Fruit fly (Drosophila melanogaster) whole organism, embryonic: Measurements from ENCODE around the gene CG13144.

Experiments used
- Asciz ChIP-seq: fragments of 200-800 bp; sonication (Bioruptor generic); optimal IDR thresholded peaks from 2 replicates; lab custom pipeline; 2017; ENCODE audit warnings: missing biosample characterization, mild to moderate bottlenecking, missing genetic modification characterization, missing genetic modification reagents
- Awh ChIP-seq: fragments of 200-800 bp; sonication (Bioruptor generic); IDR thresholded peaks from 2 replicates; pipeline ENCODE4, ENCODE4 v1.3.6; 2022; ENCODE audit warnings: missing biosample characterization, missing genetic modification characterization
- BtbVII ChIP-seq: fragments of 200-800 bp; sonication (Bioruptor generic); optimal IDR thresholded peaks from 3 replicates; lab custom pipeline; 2017; ENCODE audit warnings: missing biosample characterization, mild to moderate bottlenecking, missing genetic modification characterization
- CG11456 ChIP-seq: fragments of 200-800 bp; sonication (Bioruptor generic); IDR thresholded peaks from 3 replicates; pipeline ENCODE4 v1.3.6; 2022; ENCODE audit warnings: missing biosample characterization, missing genetic modification characterization
- CG14441 ChIP-seq: fragments of 200-800 bp; sonication (Bioruptor generic); IDR thresholded peaks from 2 replicates; pipeline ENCODE4 v1.3.6; 2022; ENCODE audit warnings: missing biosample characterization, missing genetic modification characterization
- CG15514 ChIP-seq: fragments of 200-800 bp; sonication (Bioruptor generic); optimal IDR thresholded peaks from 3 replicates; lab custom pipeline; 2017; ENCODE audit warnings: missing biosample characterization, missing genetic modification characterization, mild to moderate bottlenecking, moderate library complexity, missing genetic modification reagents
- CG18476 ChIP-seq: fragments of 200-800 bp; sonication (Bioruptor generic); optimal IDR thresholded peaks from 2 replicates; lab custom pipeline; 2016; ENCODE audit warnings: missing biosample characterization, mild to moderate bottlenecking, missing genetic modification characterization
- CG33213 ChIP-seq: fragments of 200-800 bp; sonication (Bioruptor generic); optimal IDR thresholded peaks from 3 replicates; lab custom pipeline; 2016; ENCODE audit warnings: missing biosample characterization, missing genetic modification characterization
- CG34376 ChIP-seq: fragments of 200-800 bp; sonication (Bioruptor generic); optimal IDR thresholded peaks from 2 replicates; lab custom pipeline; 2018; ENCODE audit warnings: missing biosample characterization, mild to moderate bottlenecking, missing genetic modification characterization
- CG4360 ChIP-seq: fragments of 200-800 bp; sonication (Bioruptor generic); IDR thresholded peaks from 2 replicates; pipeline ENCODE4 v1.3.6; 2022; ENCODE audit warnings: missing biosample characterization, missing genetic modification characterization
- CG9797 ChIP-seq: fragments of 200-800 bp; sonication (Bioruptor generic); optimal IDR thresholded peaks from 3 replicates; lab custom pipeline; 2018; ENCODE audit warnings: missing biosample characterization, mild to moderate bottlenecking, missing genetic modification characterization
- Hey ChIP-seq: fragments of 200-800 bp; sonication (Bioruptor generic); optimal IDR thresholded peaks from 3 replicates; lab custom pipeline; 2018; ENCODE audit warnings: missing biosample characterization, mild to moderate bottlenecking, missing genetic modification characterization
- Hr3 ChIP-seq: fragments of 200-800 bp; sonication (Bioruptor generic); optimal IDR thresholded peaks from 3 replicates; lab custom pipeline; 2016; ENCODE audit warnings: missing biosample characterization, missing genetic modification characterization
- Hr39 ChIP-seq: fragments of >200 bp; optimal IDR thresholded peaks from 2 replicates; lab custom pipeline; 2017
- Kr ChIP-seq: fragments of 200-800 bp; sonication (Bioruptor generic); optimal IDR thresholded peaks from 2 replicates; lab custom pipeline; 2017; ENCODE audit warnings: missing biosample characterization, mild to moderate bottlenecking, missing genetic modification characterization
- MBD-R2 ChIP-seq: fragments of 200-800 bp; sonication (Bioruptor generic); IDR thresholded peaks from 2 replicates; pipeline ENCODE4 v1.3.6; 2022; ENCODE audit warnings: missing biosample characterization, missing genetic modification characterization
- NC2α ChIP-seq: fragments of 200-800 bp; sonication (Bioruptor generic); optimal IDR thresholded peaks from 2 replicates; lab custom pipeline; 2016; ENCODE audit warnings: missing biosample characterization, missing genetic modification characterization
- Optix ChIP-seq: fragments of 200-800 bp; sonication (Bioruptor generic); IDR thresholded peaks from 3 replicates; pipeline ENCODE4 v1.3.6; 2022; ENCODE audit warnings: missing biosample characterization, missing genetic modification characterization
- PHDP ChIP-seq: fragments of 200-800 bp; sonication (Bioruptor generic); optimal IDR thresholded peaks from 3 replicates; lab custom pipeline; 2018; ENCODE audit warnings: missing biosample characterization, mild to moderate bottlenecking, missing genetic modification characterization, moderate library complexity
- Pdp1 ChIP-seq, 2 experiments: fragments of 200-800 bp; sonication (Bioruptor generic); optimal IDR thresholded peaks; 3 replicates each; lab custom pipeline; 2016; ENCODE audit warnings: missing biosample characterization in 2 of 2, missing genetic modification characterization in 2 of 2, mild to moderate bottlenecking in 1 of 2, moderate library complexity in 1 of 2
- Rfx ChIP-seq: fragments of 200-800 bp; sonication (Bioruptor generic); IDR thresholded peaks from 2 replicates; pipeline ENCODE4 v1.3.6; 2022; ENCODE audit warnings: missing biosample characterization, missing genetic modification characterization
- Sry-δ ChIP-seq: fragments of 200-800 bp; sonication (Bioruptor generic); optimal IDR thresholded peaks from 2 replicates; lab custom pipeline; 2016; ENCODE audit warnings: missing biosample characterization, missing genetic modification characterization
- ara ChIP-seq: fragments of 200-800 bp; sonication (Bioruptor generic); IDR thresholded peaks from 2 replicates; pipeline ENCODE4 v1.3.6; 2022; ENCODE audit warnings: missing biosample characterization, missing genetic modification characterization
- bcd ChIP-seq: fragments of 200-800 bp; sonication (Bioruptor generic); optimal IDR thresholded peaks from 2 replicates; lab custom pipeline; 2017; ENCODE audit warnings: missing biosample characterization, mild to moderate bottlenecking, missing genetic modification characterization
- cg ChIP-seq: fragments of 200-800 bp; sonication (Bioruptor generic); optimal IDR thresholded peaks from 3 replicates; lab custom pipeline; 2019; ENCODE audit warnings: missing biosample characterization, mild to moderate bottlenecking, missing genetic modification characterization, moderate library complexity
- ci ChIP-seq: fragments of 200-800 bp; sonication (Bioruptor generic); IDR thresholded peaks from 3 replicates; pipeline ENCODE4 v1.3.6; 2022; ENCODE audit warnings: missing biosample characterization, missing genetic modification characterization
- corto ChIP-seq: fragments of 200-800 bp; sonication (Bioruptor generic); optimal IDR thresholded peaks from 2 replicates; lab custom pipeline; 2016; ENCODE audit warnings: missing biosample characterization, mild to moderate bottlenecking, missing genetic modification characterization, moderate library complexity
- dmrt11E ChIP-seq: fragments of 200-800 bp; sonication (Bioruptor generic); optimal IDR thresholded peaks from 3 replicates; lab custom pipeline; 2018; ENCODE audit warnings: missing biosample characterization, mild to moderate bottlenecking, missing genetic modification characterization, moderate library complexity
- ind ChIP-seq: fragments of 200-800 bp; sonication (Bioruptor generic); optimal IDR thresholded peaks from 3 replicates; lab custom pipeline; 2016; ENCODE audit warnings: missing biosample characterization, missing genetic modification characterization
- pan ChIP-seq, 4 experiments: fragments of >200 bp in 3 of 4; fragments of 200-800 bp in 1 of 4; sonication (Bioruptor generic) in 1 of 4; optimal IDR thresholded peaks in 3 of 4; IDR thresholded peaks in 1 of 4; 2 replicates each; pipeline versions ENCODE4 v1.3.6 to Lab custom; 2017 to 2022; ENCODE audit warnings: missing biosample characterization in 2 of 4, missing genetic modification characterization in 2 of 4, mixed read lengths in 1 of 4
- peb ChIP-seq: fragments of 200-800 bp; sonication (Bioruptor generic); IDR thresholded peaks from 2 replicates; pipeline ENCODE4 v1.3.6; 2022; ENCODE audit warnings: missing biosample characterization, missing genetic modification characterization
- rib ChIP-seq: fragments of 200-800 bp; sonication (Bioruptor generic); IDR thresholded peaks from 2 replicates; pipeline ENCODE4 v1.3.6; 2022; ENCODE audit warnings: missing biosample characterization, missing genetic modification characterization
- sc ChIP-seq, 3 experiments: fragments of >200 bp in 2 of 3; fragments of 200-800 bp in 1 of 3; sonication (Bioruptor generic) in 1 of 3; optimal IDR thresholded peaks; 2 replicates in 2 of 3; 3 replicates in 1 of 3; lab custom pipeline; 2017; ENCODE audit warnings: mild to moderate bottlenecking in 1 of 3, missing biosample characterization in 1 of 3, missing genetic modification characterization in 1 of 3, missing genetic modification reagents in 1 of 3
- schlank ChIP-seq: fragments of 200-800 bp; sonication (Bioruptor generic); optimal IDR thresholded peaks from 2 replicates; lab custom pipeline; 2018; ENCODE audit warnings: missing biosample characterization, mild to moderate bottlenecking, missing genetic modification characterization
- sens ChIP-seq: fragments of 200-800 bp; sonication (Bioruptor generic); peaks from one replicate; lab custom pipeline; 2016; ENCODE audit warnings: missing biosample characterization, missing genetic modification characterization
- so ChIP-seq: fragments of 200-800 bp; sonication (Bioruptor generic); IDR thresholded peaks from 3 replicates; pipeline ENCODE4 v1.3.6; 2022; ENCODE audit warnings: missing biosample characterization, missing genetic modification characterization
- sug ChIP-seq: fragments of 200-800 bp; optimal IDR thresholded peaks from 2 replicates; lab custom pipeline; 2019; ENCODE audit warnings: missing biosample characterization, mild to moderate bottlenecking, missing genetic modification characterization, moderate library complexity
- tna ChIP-seq: fragments of 200-800 bp; sonication (Bioruptor generic); IDR thresholded peaks from 2 replicates; pipeline ENCODE4 v1.3.6; 2022; ENCODE audit warnings: missing biosample characterization, missing genetic modification characterization; ENCODE audit not compliant: partially characterized antibody
- trh ChIP-seq: fragments of 200-800 bp; sonication (Bioruptor generic); optimal IDR thresholded peaks from 2 replicates; lab custom pipeline; 2016; ENCODE audit warnings: missing biosample characterization, missing genetic modification characterization
- unpg ChIP-seq: fragments of 200-800 bp; sonication (Bioruptor generic); optimal IDR thresholded peaks from 3 replicates; lab custom pipeline; 2018; ENCODE audit warnings: missing biosample characterization, mild to moderate bottlenecking, missing genetic modification characterization, moderate library complexity
- vvl ChIP-seq: fragments of 200-800 bp; sonication (Bioruptor generic); IDR thresholded peaks from 2 replicates; pipeline ENCODE4 v1.3.6; 2022; ENCODE audit warnings: missing biosample characterization, missing genetic modification characterization
- zf30C ChIP-seq: fragments of 200-800 bp; sonication (Bioruptor generic); optimal IDR thresholded peaks from 3 replicates; lab custom pipeline; 2018; ENCODE audit warnings: missing biosample characterization, mild to moderate bottlenecking, missing genetic modification characterization

The CG13144 gene

dm6 chr2L:10497106-10497800 lies 6.0 kb upstream of the CG13144 start (continued):
- TF ChIP-seq BtbVII (GFP tag; lab: Kevin White, UChicago) (no peak), CG9797 (GFP tag; lab: Kevin White, UChicago) (no peak), Hr3 (GFP tag; lab: Kevin White, UChicago) (no peak), trh (no peak), sc (optimal IDR thresholded peaks at IDR 0.05; lab: Kevin White, UChicago) (no peak), sc (GFP tag; optimal IDR thresholded peaks at IDR 0.05; lab: Kevin White, UChicago) (peak; percentile 32), bcd (GFP tag; lab: Kevin White, UChicago) (no peak), corto (GFP tag; lab: Kevin White, UChicago) (no peak), CG15514 (no peak), PHDP (tag; lab: Kevin White, UChicago) (peak; percentile 57), Sry-δ (GFP tag; lab: Kevin White, UChicago) (no peak), unpg (no peak), CG14441 (GFP tag; lab: Robert Waterston, UW) (no peak), NC2α (GFP tag; lab: Kevin White, UChicago) (no peak), CG33213 (GFP tag; lab: Kevin White, UChicago) (peak; percentile 1), dmrt11E (tag; lab: Kevin White, UChicago) (peak; percentile 53), zf30C (GFP tag; lab: Kevin White, UChicago) (no peak), Pdp1 (GFP tag; optimal IDR thresholded peaks at IDR 0.05; lab: Kevin White, UChicago) (peak in 1 of 2 experiments; percentile 18), ara (GFP tag; lab: Robert Waterston, UW) (no peak), pan (optimal IDR thresholded peaks at IDR 0.05; lab: Kevin White, UChicago) (no peak), pan (GFP tag; optimal IDR thresholded peaks at IDR 0.05 in 1 of 2, IDR thresholded peaks at IDR 0.05 in 1 of 2) (no peak), cg (no peak)

DNA sequence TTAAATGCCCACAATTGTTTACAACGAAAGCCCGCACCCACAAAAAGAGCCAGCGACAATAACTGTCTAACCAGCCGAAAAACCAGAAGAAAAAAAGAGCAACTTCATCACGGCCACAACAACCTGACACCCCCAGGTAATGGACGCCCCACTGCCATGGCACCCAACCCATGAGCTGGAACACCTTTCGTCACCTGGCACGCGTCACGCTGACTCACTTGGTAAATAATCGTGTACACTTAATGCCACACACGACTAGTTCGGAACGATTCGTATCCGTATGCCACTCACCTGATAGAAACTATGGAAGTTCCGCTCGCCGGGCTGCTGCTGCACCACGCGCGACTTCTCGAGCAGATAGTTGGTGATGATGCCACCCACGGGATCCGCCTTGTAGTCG lies 5.1 kb upstream of the CG13144 start:
- 0 out of 2 replicates have a peak, but pooled peaks have one; percentile 11 for TF ChIP-seq peb (GFP tag; lab: Robert Waterston, UW)
- TF ChIP-seq CG11456 (GFP tag; lab: Robert Waterston, UW), result no peak
- peak; percentile 71; the same call in 2 of the 3 replicates for TF ChIP-seq ci (GFP tag; lab: Robert Waterston, UW)
- TF ChIP-seq vvl (GFP tag; lab: Robert Waterston, UW), result peak; percentile 32; the same call in 1 of the 2 replicates
- 0 out of 3 replicates have a peak, but pooled peaks have one; percentile 7 for TF ChIP-seq so (GFP tag; lab: Robert Waterston, UW)
- TF ChIP-seq sug (tag; lab: Kevin White, UChicago), result peak; percentile 30
- TF ChIP-seq ind (GFP tag; lab: Kevin White, UChicago), result no peak
- TF ChIP-seq CG18476, result no peak
- peak; percentile 98 for TF ChIP-seq Hey
- TF ChIP-seq MBD-R2 (GFP tag; lab: Robert Waterston, UW), result 0 out of 2 replicates have a peak, but pooled peaks have one; percentile 14
- TF ChIP-seq rib, result 0 out of 2 replicates have a peak, but pooled peaks have one; percentile 25
- TF ChIP-seq Rfx (GFP tag; lab: Robert Waterston, UW), result peak; percentile 18; the same call in 1 of the 2 replicates
- TF ChIP-seq Optix, result 0 out of 3 replicates have a peak, but pooled peaks have one; percentile 9
- TF ChIP-seq CG4360 (GFP tag; lab: Robert Waterston, UW), result no peak

DNA sequence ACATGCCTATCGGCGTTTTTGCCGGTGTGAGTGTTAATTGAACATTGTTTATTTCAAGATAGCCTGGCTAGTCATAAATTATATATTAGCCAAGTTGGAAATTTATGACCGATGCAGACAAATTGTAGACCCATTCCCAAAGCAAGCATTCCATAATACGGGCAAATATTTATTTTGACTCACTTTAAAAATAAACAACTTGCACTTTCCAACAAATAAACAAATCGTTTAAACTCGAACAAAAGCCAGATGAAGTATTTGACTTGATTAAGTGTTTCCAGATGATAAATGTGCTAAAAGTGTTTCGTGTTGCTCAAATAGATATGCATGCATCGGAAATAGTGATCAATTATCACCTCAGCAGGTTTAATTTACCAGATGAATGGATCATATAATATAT lies 4.2 kb upstream of the CG13144 start:
- TF ChIP-seq schlank (tag; lab: Kevin White, UChicago) (no peak), Kr (GFP tag; lab: Kevin White, UChicago) (no peak), CG34376 (no peak), Hr39 (lab: Kevin White, UChicago) (no peak), tna (GFP tag; lab: Robert Waterston, UW) (no peak), Asciz (peak; percentile 40), sens (peak; percentile 63), Awh (GFP tag; lab: Robert Waterston, UW) (no peak)
